Worm (Caenorhabditis elegans): ENCODE measurements around the gene F33G12.7.

F33G12.7 gene

DNA sequence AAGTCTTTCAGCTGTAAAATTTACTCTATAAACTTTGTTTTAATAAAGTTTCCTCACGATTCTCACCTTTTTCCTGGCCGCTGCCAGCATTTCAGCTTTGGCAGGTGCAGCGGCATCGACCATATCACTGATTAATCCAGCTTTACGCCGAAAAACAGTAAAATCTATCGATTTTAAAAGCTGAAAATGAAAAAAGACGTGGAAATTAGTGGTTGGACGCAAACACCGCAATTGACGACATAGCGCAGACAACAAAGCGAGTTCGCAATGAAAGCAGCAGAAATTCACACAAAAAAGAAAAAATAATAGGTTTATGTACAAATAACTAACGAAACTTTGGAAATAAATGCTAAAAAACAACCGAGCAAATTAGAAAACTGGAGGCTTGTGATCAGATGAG lies 569 bp downstream of the F33G12.7 start, which contains the start of gene golg-2:
TSS of gene golg-2 (minus strand) at position 180 of the 400 bp plus-strand sequence.
- TF ChIP-seq lin-13 (GFP tag; optimal IDR thresholded peaks at IDR 0.05) (no peak), lin-11 (tag; optimal IDR thresholded peaks at IDR 0.05) (no peak), R02D3.7 (tag; optimal IDR thresholded peaks at IDR 0.05) (no peak), nhr-12 (tag; optimal IDR thresholded peaks at IDR 0.05) (no peak), mbf-1 (tag; optimal IDR thresholded peaks at IDR 0.05) (no peak), ama-1 (optimal IDR thresholded peaks at IDR 0.05) (no peak), nhr-129 (tag; optimal IDR thresholded peaks at IDR 0.05) (peak; percentile 19), nhr-77 (tag; optimal IDR thresholded peaks at IDR 0.05) (no peak), unc-55 (GFP tag; optimal IDR thresholded peaks at IDR 0.05) (peak; percentile 13), crh-2 (tag; optimal IDR thresholded peaks at IDR 0.05) (peak; percentile 34), C34F6.9 (tag; optimal IDR thresholded peaks at IDR 0.05) (peak; percentile 28), lsy-2 (tag; optimal IDR thresholded peaks at IDR 0.05) (peak in 1 of 2 experiments; percentile 50), F13H6.1 (tag; optimal IDR thresholded peaks at IDR 0.05) (no peak), elt-1 (tag; optimal IDR thresholded peaks at IDR 0.05) (no peak)

DNA sequence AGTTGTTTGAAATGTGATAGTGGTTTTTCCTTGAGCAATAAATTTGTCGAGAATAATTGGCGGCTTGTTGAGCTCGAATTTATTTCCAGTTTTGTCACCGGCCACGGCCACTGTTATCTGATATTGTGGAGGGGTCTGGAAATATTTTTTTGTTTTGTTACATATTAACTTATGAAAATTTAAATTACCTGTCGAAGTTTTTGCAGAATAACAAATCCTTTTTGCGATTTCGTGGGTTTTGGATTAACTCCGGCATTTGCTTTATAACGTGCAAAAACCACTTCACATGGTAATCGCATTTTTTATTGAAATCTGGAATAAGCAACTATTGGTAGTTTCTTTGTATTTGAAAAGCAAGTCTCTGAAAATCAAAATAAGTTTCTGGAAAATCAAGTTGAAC lies 4.4 kb downstream of the F33G12.7 start, which contains the start of gene lrr-1:
TSS of gene lrr-1 (minus strand) at position 312 of the 400 bp plus-strand sequence.
- no peak for TF ChIP-seq nhr-12 (tag; optimal IDR thresholded peaks at IDR 0.05)
- no peak for TF ChIP-seq nhr-77 (tag; optimal IDR thresholded peaks at IDR 0.05)
- TF ChIP-seq dmd-4 (tag; optimal IDR thresholded peaks at IDR 0.05), result no peak
- no peak for TF ChIP-seq fos-1 (tag; optimal IDR thresholded peaks at IDR 0.05)
- no peak for TF ChIP-seq ama-1 (optimal IDR thresholded peaks at IDR 0.05)
- no peak for TF ChIP-seq mdl-1 (tag; optimal IDR thresholded peaks at IDR 0.05)
- TF ChIP-seq elt-3 (tag; optimal IDR thresholded peaks at IDR 0.05), result no peak
- no peak for TF ChIP-seq lin-11 (tag; optimal IDR thresholded peaks at IDR 0.05)
- TF ChIP-seq lin-39 (tag; optimal IDR thresholded peaks at IDR 0.05), result no peak

DNA sequence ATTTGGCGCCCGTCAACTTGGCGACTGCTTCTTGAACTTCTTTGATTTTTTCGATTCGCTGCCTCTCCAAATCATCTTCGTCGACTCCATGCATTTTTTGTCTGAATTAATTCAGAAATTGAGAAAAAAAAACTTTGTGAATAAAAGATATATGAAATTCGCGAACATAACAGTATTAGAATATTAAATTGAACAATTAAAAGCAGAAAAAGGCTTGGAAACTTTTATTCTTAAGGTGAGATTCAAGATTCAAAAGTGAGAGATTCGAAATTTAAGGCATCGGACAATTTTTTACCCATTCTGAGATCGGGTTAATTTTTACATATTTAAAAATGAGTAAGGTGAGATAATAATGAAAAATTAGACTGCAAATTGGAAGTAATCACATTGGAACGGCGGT lies 6.5 kb downstream of the F33G12.7 start, which contains the start of gene F33G12.3:
TSS of gene F33G12.3 (minus strand) at position 101 of the 400 bp plus-strand sequence.
- no peak for TF ChIP-seq lsy-2 (tag; optimal IDR thresholded peaks at IDR 0.05)
- TF ChIP-seq Y55F3AM.14 (GFP tag; optimal IDR thresholded peaks at IDR 0.05), result no peak
- TF ChIP-seq ceh-16 (tag; optimal IDR thresholded peaks at IDR 0.05), result no peak

DNA sequence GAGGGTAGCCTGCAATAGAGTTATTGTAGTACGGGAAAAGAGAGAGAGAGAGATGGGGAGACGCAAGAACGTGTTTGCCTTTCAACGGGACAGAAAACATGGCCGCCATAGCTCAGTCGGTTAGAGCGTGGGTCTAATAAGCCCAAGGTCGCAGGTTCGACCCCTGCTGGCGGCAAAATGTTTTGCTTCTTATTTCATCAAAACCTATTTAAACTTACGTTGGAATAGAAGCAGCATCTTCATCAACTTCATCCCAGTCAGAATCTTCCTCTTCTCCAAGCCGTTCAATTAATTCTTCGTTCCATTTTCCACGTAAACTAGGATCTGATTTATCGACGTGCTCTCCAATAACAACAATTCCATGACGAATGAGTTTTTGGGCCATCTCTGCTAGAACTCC lies 7.8 kb downstream of the F33G12.7 start:
- TF ChIP-seq lsy-2 (tag; optimal IDR thresholded peaks at IDR 0.05), result peak; percentile 32 to 59
- no peak for TF ChIP-seq unc-39 (tag; optimal IDR thresholded peaks at IDR 0.05)
- peak; percentile 54 for TF ChIP-seq gmeb-1 (tag; optimal IDR thresholded peaks at IDR 0.05)
- no peak for TF ChIP-seq mbf-1 (tag; optimal IDR thresholded peaks at IDR 0.05)
- TF ChIP-seq nhr-11 (tag; optimal IDR thresholded peaks at IDR 0.05), result no peak
- no peak for TF ChIP-seq ama-1 (optimal IDR thresholded peaks at IDR 0.05)
- no peak for TF ChIP-seq alr-1 (tag; optimal IDR thresholded peaks at IDR 0.05)
- peak; percentile 50 for TF ChIP-seq sma-3 (GFP tag; optimal IDR thresholded peaks at IDR 0.05)
- TF ChIP-seq ztf-4 (tag; optimal IDR thresholded peaks at IDR 0.05), result no peak
- TF ChIP-seq ceh-16 (tag; optimal IDR thresholded peaks at IDR 0.05), result peak; percentile 13
- TF ChIP-seq snpc-4 (tag; optimal IDR thresholded peaks at IDR 0.05), result peak; percentile 7
- TF ChIP-seq mdl-1 (tag; optimal IDR thresholded peaks at IDR 0.05), result peak in 1 of 2 experiments; percentile 10
- TF ChIP-seq fos-1 (tag; optimal IDR thresholded peaks at IDR 0.05), result peak; percentile 59
- TF ChIP-seq nhr-25 (tag; optimal IDR thresholded peaks at IDR 0.05), result peak; percentile 1
- TF ChIP-seq lin-13 (GFP tag; optimal IDR thresholded peaks at IDR 0.05), result peak; percentile 13
- no peak for TF ChIP-seq elt-1 (tag; optimal IDR thresholded peaks at IDR 0.05)
- peak; percentile 32 for TF ChIP-seq egl-27 (tag; optimal IDR thresholded peaks at IDR 0.05)
- no peak for TF ChIP-seq nhr-77 (tag; optimal IDR thresholded peaks at IDR 0.05)
- no peak for TF ChIP-seq nhr-6 (tag; optimal IDR thresholded peaks at IDR 0.05)
- no peak for TF ChIP-seq sem-4 (tag; optimal IDR thresholded peaks at IDR 0.05)
- no peak for TF ChIP-seq R02D3.7 (tag; optimal IDR thresholded peaks at IDR 0.05)
- peak; percentile 36 for TF ChIP-seq nhr-21 (tag; optimal IDR thresholded peaks at IDR 0.05)
- no peak for TF ChIP-seq nhr-23 (tag; optimal IDR thresholded peaks at IDR 0.05)
- TF ChIP-seq unc-55 (GFP tag; optimal IDR thresholded peaks at IDR 0.05), result peak; percentile 55
- no peak for TF ChIP-seq crh-2 (tag; optimal IDR thresholded peaks at IDR 0.05)
- TF ChIP-seq sma-9 (GFP tag; optimal IDR thresholded peaks at IDR 0.05), result peak; percentile 26
- no peak for TF ChIP-seq sma-9 (tag; optimal IDR thresholded peaks at IDR 0.05)
- peak; percentile 70 for TF ChIP-seq F13H6.1 (tag; optimal IDR thresholded peaks at IDR 0.05)
- peak; percentile 11 for TF ChIP-seq lin-11 (tag; optimal IDR thresholded peaks at IDR 0.05)
- TF ChIP-seq nhr-129 (tag; optimal IDR thresholded peaks at IDR 0.05), result peak; percentile 81
- TF ChIP-seq C34F6.9 (tag; optimal IDR thresholded peaks at IDR 0.05), result peak; percentile 34

Data from whole organism, L2 larva.